Worm (Caenorhabditis elegans) whole organism, L4 larva: ENCODE data around the gene hpo-25.
A peak's percentile ranks its signal among the peaks of the same experiment; 100 is the strongest.

ENCODE experiments used
- F44E2.7 ChIP-seq: fragments of 200-800 bp; sonication (Bioruptor generic); IDR thresholded peaks from 2 replicates; pipeline ENCODE4 v2.1.2; 2022; ENCODE audit warnings: missing genetic modification characterization, missing compliant biosample characterization
- F49E8.2 ChIP-seq: sonication (generic microtip); optimal IDR thresholded peaks from 2 replicates; lab custom pipeline; 2016; ENCODE audit warnings: missing compliant biosample characterization, mild to moderate bottlenecking, missing genetic modification characterization, borderline replicate concordance
- T20F7.1 ChIP-seq: fragments of 200-800 bp; sonication (Bioruptor generic); optimal IDR thresholded peaks from 2 replicates; lab custom pipeline; 2018; ENCODE audit warnings: mild to moderate bottlenecking, missing genetic modification characterization, missing compliant biosample characterization
- ZK337.2 ChIP-seq: fragments of 200-800 bp; sonication (Bioruptor generic); IDR thresholded peaks from 2 replicates; pipeline ENCODE4 v1.3.6; 2022; ENCODE audit warnings: missing genetic modification reagents, missing genetic modification characterization, missing compliant biosample characterization
- ces-1 ChIP-seq: fragments of 150-350 bp; sonication (generic microtip); optimal IDR thresholded peaks from 4 replicates; lab custom pipeline; 2014; ENCODE audit warnings: missing biosample characterization, missing genetic modification reagents, missing genetic modification characterization
- daf-16 ChIP-seq, 3 experiments: sonication (generic microtip); optimal IDR thresholded peaks; 2 replicates each; lab custom pipeline; 2016 to 2017; ENCODE audit warnings: missing genetic modification characterization in 3 of 3, missing genetic modification reagents in 3 of 3, mild to moderate bottlenecking in 2 of 3, missing compliant biosample characterization in 2 of 3, missing biosample characterization in 1 of 3, moderate library complexity in 1 of 3
- dmd-6 ChIP-seq: fragments of 200-800 bp; sonication (Bioruptor generic); IDR thresholded peaks from 2 replicates; pipeline ENCODE4 v1.3.6; 2022; ENCODE audit warnings: missing genetic modification reagents, missing genetic modification characterization, missing compliant biosample characterization
- dve-1 ChIP-seq: sonication (generic microtip); optimal IDR thresholded peaks from 2 replicates; lab custom pipeline; 2017; ENCODE audit warnings: antibody characterized with exemption, mild to moderate bottlenecking, missing genetic modification characterization, missing compliant biosample characterization; ENCODE audit not compliant: insufficient read depth
- hif-1 ChIP-seq, 2 experiments: sonication (generic microtip); optimal IDR thresholded peaks; 2 replicates each; lab custom pipeline; 2016 to 2017; ENCODE audit warnings: missing compliant biosample characterization in 2 of 2, missing genetic modification characterization in 2 of 2, missing genetic modification reagents in 2 of 2, missing genotype in 2 of 2, mild to moderate bottlenecking in 1 of 2
- hlh-11 ChIP-seq: fragments of 200-800 bp; sonication (Bioruptor generic); optimal IDR thresholded peaks from 2 replicates; lab custom pipeline; 2018; ENCODE audit warnings: mild to moderate bottlenecking, missing genetic modification characterization, missing compliant biosample characterization
- hlh-30 ChIP-seq: sonication (generic microtip); optimal IDR thresholded peaks from 2 replicates; lab custom pipeline; 2017; ENCODE audit warnings: antibody characterized with exemption, mild to moderate bottlenecking, missing genetic modification characterization, missing compliant biosample characterization; ENCODE audit not compliant: insufficient read depth
- lsy-2 ChIP-seq, 2 experiments: fragments of 150-350 bp in 1 of 2; sonication (generic microtip) in 1 of 2; optimal IDR thresholded peaks; 2 replicates each; lab custom pipeline; 2014 to 2017; ENCODE audit warnings: missing biosample characterization in 2 of 2, missing genetic modification characterization in 2 of 2
- mdl-1 ChIP-seq, 2 experiments: fragments of 150-350 bp in 1 of 2; sonication (generic microtip) in 1 of 2; optimal IDR thresholded peaks; 2 replicates each; lab custom pipeline; 2014 to 2017; ENCODE audit warnings: missing biosample characterization in 2 of 2, missing genetic modification characterization in 2 of 2
- mdt-29 ChIP-seq: fragments of 200-800 bp; sonication (Bioruptor generic); IDR thresholded peaks from 2 replicates; pipeline ENCODE4 v1.3.6; 2022; ENCODE audit warnings: missing genetic modification reagents, missing genetic modification characterization, missing compliant biosample characterization
- mes-2 ChIP-seq: sonication (generic microtip); optimal IDR thresholded peaks from 2 replicates; lab custom pipeline; 2016; ENCODE audit warnings: missing genotype, mild to moderate bottlenecking, missing genetic modification characterization, missing compliant biosample characterization; ENCODE audit not compliant: poor library complexity, severe bottlenecking
- nhr-10 ChIP-seq: fragments of 150-350 bp; optimal IDR thresholded peaks from 2 replicates; lab custom pipeline; 2014; ENCODE audit warnings: missing biosample characterization, missing genetic modification characterization
- nhr-25 ChIP-seq: sonication (generic microtip); optimal IDR thresholded peaks from 2 replicates; lab custom pipeline; 2017; ENCODE audit warnings: missing genetic modification characterization, mild to moderate bottlenecking, missing compliant biosample characterization, antibody characterized with exemption, moderate library complexity, borderline replicate concordance; ENCODE audit not compliant: insufficient read depth
- nhr-28 ChIP-seq: fragments of 150-350 bp; optimal IDR thresholded peaks from 2 replicates; lab custom pipeline; 2014; ENCODE audit warnings: missing biosample characterization, missing genetic modification characterization
- nhr-6 ChIP-seq: fragments of 150-350 bp; optimal IDR thresholded peaks from 2 replicates; lab custom pipeline; 2014; ENCODE audit warnings: missing biosample characterization, missing genetic modification characterization
- nhr-77 ChIP-seq: fragments of 150-350 bp; optimal IDR thresholded peaks from 2 replicates; lab custom pipeline; 2014; ENCODE audit warnings: missing biosample characterization, missing genetic modification characterization
- php-3 ChIP-seq: fragments of 200-800 bp; sonication (Bioruptor generic); IDR thresholded peaks from 2 replicates; pipeline ENCODE4 v1.3.6; 2022; ENCODE audit warnings: missing genetic modification reagents, missing genetic modification characterization, missing compliant biosample characterization
- pqm-1 ChIP-seq: sonication (generic microtip); optimal IDR thresholded peaks from 2 replicates; lab custom pipeline; 2017; ENCODE audit warnings: missing biosample characterization, missing genetic modification characterization
- snpc-1.2 ChIP-seq: fragments of 200-800 bp; sonication (Bioruptor generic); IDR thresholded peaks from 2 replicates; pipeline ENCODE4 v1.3.6; 2022; ENCODE audit warnings: missing genetic modification reagents, missing genetic modification characterization, missing compliant biosample characterization
- snpc-4 ChIP-seq: fragments of 150-350 bp; optimal IDR thresholded peaks from 2 replicates; lab custom pipeline; 2014; ENCODE audit warnings: missing biosample characterization, missing genetic modification characterization
- spr-1 ChIP-seq: sonication (generic microtip); optimal IDR thresholded peaks from 2 replicates; lab custom pipeline; 2016; ENCODE audit warnings: mild to moderate bottlenecking, missing genetic modification characterization, missing compliant biosample characterization
- unc-130 ChIP-seq: sonication (generic microtip); optimal IDR thresholded peaks from 2 replicates; lab custom pipeline; 2016; ENCODE audit warnings: missing genetic modification reagents, missing genetic modification characterization, missing compliant biosample characterization
- unc-39 ChIP-seq: sonication (generic microtip); optimal IDR thresholded peaks from 2 replicates; lab custom pipeline; 2017; ENCODE audit warnings: missing biosample characterization, missing genetic modification characterization
- unc-62 ChIP-seq, 3 experiments: fragments of 150-350 bp in 1 of 3; sonication (generic microtip); optimal IDR thresholded peaks in 2 of 3; peaks in 1 of 3; 1 replicate in 1 of 3; 2 replicates in 2 of 3; lab custom pipeline; 2014 to 2017; ENCODE audit warnings: missing biosample characterization in 3 of 3, missing genetic modification characterization in 3 of 3, missing genetic modification reagents in 3 of 3, missing genotype in 1 of 3

Gene hpo-25

ce11 chrII:2324956-2325355, 44.1 kb upstream of the hpo-25 start, which contains the start of gene ZK1240.11:
Gene ZK1240.11 (plus strand): TSS chrII:2325256.
- TF ChIP-seq nhr-25 (tag; lab: Kevin White, UChicago) (no peak), unc-39 (tag; lab: Kevin White, UChicago) (no peak), F49E8.2 (tag; lab: Kevin White, UChicago) (no peak), snpc-4 (tag; lab: Kevin White, UChicago) (no peak)

ce11 chrII:2328963-2329442, 40.1 kb upstream of the hpo-25 start, which contains the start of the genes ZK1240.8 and ZK1240.1:
Gene ZK1240.8 (minus strand): TSS chrII:2329063.
Gene ZK1240.1 (plus strand): TSS chrII:2329392.
- TF ChIP-seq snpc-1.2 (no peak), nhr-28 (tag; lab: Kevin White, UChicago) (peak; percentile 3), unc-62 (GFP tag; optimal IDR thresholded peaks at IDR 0.05 in 1 of 2; lab: Kevin White, UChicago) (peak in 1 of 2 experiments; percentile 86), unc-62 (tag; optimal IDR thresholded peaks at IDR 0.05; lab: Kevin White, UChicago) (no peak)

ce11 chrII:2330462-2330861, 38.6 kb upstream of the hpo-25 start:
- no peak for TF ChIP-seq spr-1 (tag; lab: Kevin White, UChicago)
- 0 out of 2 replicates have a peak, but pooled peaks have one; percentile 28 for TF ChIP-seq mdt-29 (GFP tag; lab: Robert Waterston, UW)

- no peak for TF ChIP-seq ces-1 (GFP tag; lab: Kevin White, UChicago)
- no peak for TF ChIP-seq nhr-10 (tag; lab: Kevin White, UChicago)
- TF ChIP-seq lsy-2 (tag; optimal IDR thresholded peaks at IDR 0.05; lab: Kevin White, UChicago): no peak
- no peak for TF ChIP-seq daf-16 (GFP tag; optimal IDR thresholded peaks at IDR 0.05; lab: Kevin White, UChicago)
- TF ChIP-seq daf-16 (tag; optimal IDR thresholded peaks at IDR 0.05; lab: Kevin White, UChicago): peak; percentile 11
- no peak for TF ChIP-seq hif-1 (tag; optimal IDR thresholded peaks at IDR 0.05; lab: Kevin White, UChicago)
- TF ChIP-seq, all 104 proteins: peak for 1
Measured at ce11 chrII:2332220-2332619, 36.8 kb upstream of the hpo-25 start, which contains the start of gene F43C11.8. Gene F43C11.8 (plus strand): TSS chrII:2332520.

- TF ChIP-seq daf-16 (GFP tag; optimal IDR thresholded peaks at IDR 0.05; lab: Kevin White, UChicago) (no peak), daf-16 (tag; optimal IDR thresholded peaks at IDR 0.05; lab: Kevin White, UChicago) (peak; percentile 63), F44E2.7 (no peak), dmd-6 (GFP tag; lab: Robert Waterston, UW) (peak; percentile 71), dve-1 (tag; lab: Kevin White, UChicago) (peak; percentile 56), pqm-1 (tag; lab: Kevin White, UChicago) (peak; percentile 80), hlh-11 (tag; lab: Kevin White, UChicago) (peak; percentile 58), ZK337.2 (no peak), mes-2 (tag; lab: Kevin White, UChicago) (no peak), nhr-77 (tag; lab: Kevin White, UChicago) (peak; percentile 69), hlh-30 (tag; lab: Kevin White, UChicago) (peak; percentile 52), nhr-28 (tag; lab: Kevin White, UChicago) (peak; percentile 82), ces-1 (GFP tag; lab: Kevin White, UChicago) (no peak), F49E8.2 (tag; lab: Kevin White, UChicago) (no peak), nhr-6 (tag; lab: Kevin White, UChicago) (no peak), unc-130 (GFP tag; lab: Kevin White, UChicago) (no peak), T20F7.1 (GFP tag; lab: Kevin White, UChicago) (no peak), php-3 (GFP tag; lab: Robert Waterston, UW) (0 out of 2 replicates have a peak, but pooled peaks have one; percentile 19), mdl-1 (tag; optimal IDR thresholded peaks at IDR 0.05; lab: Kevin White, UChicago) (peak in 1 of 2 experiments; percentile 35), snpc-1.2 (no peak)
- TF ChIP-seq, all 104 proteins: peak for 10
Measured at ce11 chrII:2335572-2335971, 33.5 kb upstream of the hpo-25 start, which contains the start of gene F43C11.7. Gene F43C11.7 (plus strand): TSS chrII:2335897.
